Fruit fly (Drosophila melanogaster) whole organism, prepupa: ENCODE results near the gene fh.

Experiments
- Blimp-1 ChIP-seq: fragments of 200-800 bp; sonication (Bioruptor generic); optimal IDR thresholded peaks from 3 replicates; lab custom pipeline; 2017; ENCODE audit warnings: missing biosample characterization, missing genetic modification characterization, mild to moderate bottlenecking, moderate library complexity, missing genetic modification reagents
- CG10631 ChIP-seq: fragments of 200-800 bp; sonication (Bioruptor generic); optimal IDR thresholded peaks from 2 replicates; lab custom pipeline; 2016; ENCODE audit warnings: missing biosample characterization, missing genetic modification characterization
- CG10669 ChIP-seq: fragments of 200-800 bp; sonication (Bioruptor generic); optimal IDR thresholded peaks from 3 replicates; lab custom pipeline; 2018; ENCODE audit warnings: missing biosample characterization, mild to moderate bottlenecking, missing genetic modification characterization, moderate library complexity
- CG11294 ChIP-seq: fragments of 200-800 bp; sonication (Bioruptor generic); IDR thresholded peaks from 2 replicates; pipeline ENCODE4 v1.3.6; 2022; ENCODE audit warnings: missing biosample characterization, missing genetic modification characterization
- CG11762 ChIP-seq: fragments of 200-800 bp; sonication (Bioruptor generic); optimal IDR thresholded peaks from 3 replicates; lab custom pipeline; 2016; ENCODE audit warnings: missing biosample characterization, missing genetic modification characterization; ENCODE audit not compliant: insufficient read depth
- CG11902 ChIP-seq: fragments of 200-800 bp; sonication (Bioruptor generic); optimal IDR thresholded peaks from 3 replicates; lab custom pipeline; 2016; ENCODE audit warnings: missing biosample characterization, missing genetic modification characterization
- CG15336 ChIP-seq: fragments of 200-800 bp; sonication (Bioruptor generic); IDR thresholded peaks from 2 replicates; pipeline ENCODE4 v1.3.6; 2022; ENCODE audit warnings: missing biosample characterization, missing genetic modification characterization
- CG1621 ChIP-seq: fragments of 200-800 bp; sonication (Bioruptor generic); optimal IDR thresholded peaks from 3 replicates; lab custom pipeline; 2018; ENCODE audit warnings: missing biosample characterization, mild to moderate bottlenecking, missing genetic modification characterization
- CG16779 ChIP-seq: fragments of 200-800 bp; sonication (Bioruptor generic); optimal IDR thresholded peaks from 3 replicates; lab custom pipeline; 2017; ENCODE audit warnings: missing biosample characterization, mild to moderate bottlenecking, missing genetic modification characterization
- CG3032 ChIP-seq: fragments of 200-800 bp; optimal IDR thresholded peaks from 2 replicates; lab custom pipeline; 2019; ENCODE audit warnings: missing biosample characterization, mild to moderate bottlenecking, missing genetic modification characterization, moderate library complexity
- CG31627 ChIP-seq: fragments of 200-800 bp; sonication (Bioruptor generic); optimal IDR thresholded peaks from 3 replicates; lab custom pipeline; 2016; ENCODE audit warnings: missing biosample characterization, missing genetic modification characterization
- CG32006 ChIP-seq: fragments of 200-800 bp; sonication (Bioruptor generic); optimal IDR thresholded peaks from 3 replicates; lab custom pipeline; 2017; ENCODE audit warnings: missing biosample characterization, mild to moderate bottlenecking, missing genetic modification characterization
- CG34406 ChIP-seq: fragments of 200-800 bp; sonication (Bioruptor generic); optimal IDR thresholded peaks from 3 replicates; lab custom pipeline; 2016; ENCODE audit warnings: missing biosample characterization, missing genetic modification characterization
- CG3919 ChIP-seq: fragments of 200-800 bp; sonication (Bioruptor generic); optimal IDR thresholded peaks from 3 replicates; lab custom pipeline; 2016; ENCODE audit warnings: missing biosample characterization, missing genetic modification characterization
- CG6163 ChIP-seq: fragments of 200-800 bp; sonication (Bioruptor generic); IDR thresholded peaks from 3 replicates; pipeline ENCODE4 v1.3.6; 2022; ENCODE audit warnings: missing biosample characterization, missing genetic modification characterization
- CG6276 ChIP-seq: fragments of 200-800 bp; sonication (Bioruptor generic); optimal IDR thresholded peaks from 2 replicates; lab custom pipeline; 2017; ENCODE audit warnings: missing biosample characterization, mild to moderate bottlenecking, missing genetic modification characterization
- CG6792 ChIP-seq: fragments of 200-800 bp; sonication (Bioruptor generic); optimal IDR thresholded peaks from 3 replicates; lab custom pipeline; 2016; ENCODE audit warnings: missing biosample characterization, missing genetic modification characterization
- CG6808 ChIP-seq: fragments of 200-800 bp; sonication (Bioruptor generic); optimal IDR thresholded peaks from 3 replicates; lab custom pipeline; 2017; ENCODE audit warnings: missing biosample characterization, missing genetic modification characterization, mild to moderate bottlenecking, moderate library complexity, missing genetic modification reagents
- CG6854 ChIP-seq: fragments of 200-800 bp; sonication (Bioruptor generic); optimal IDR thresholded peaks from 2 replicates; lab custom pipeline; 2017; ENCODE audit warnings: missing biosample characterization, mild to moderate bottlenecking, missing genetic modification characterization
- CG7368 ChIP-seq: fragments of 200-800 bp; sonication (Bioruptor generic); optimal IDR thresholded peaks from 3 replicates; lab custom pipeline; 2016; ENCODE audit warnings: missing biosample characterization, missing genetic modification characterization
- CG8119 ChIP-seq: fragments of 200-800 bp; sonication (Bioruptor generic); IDR thresholded peaks from 3 replicates; pipeline ENCODE4 v1.3.6; 2022; ENCODE audit warnings: missing biosample characterization, missing genetic modification characterization
- Eip75B ChIP-seq: fragments of 200-800 bp; sonication (Bioruptor generic); optimal IDR thresholded peaks from 3 replicates; lab custom pipeline; 2016; ENCODE audit warnings: missing biosample characterization, missing genetic modification characterization
- Eip78C ChIP-seq: fragments of 200-800 bp; sonication (Bioruptor generic); peaks from one replicate; lab custom pipeline; 2016; ENCODE audit warnings: missing biosample characterization, missing genetic modification characterization
- Eip93F ChIP-seq: fragments of 200-800 bp; sonication (Bioruptor generic); optimal IDR thresholded peaks from 2 replicates; lab custom pipeline; 2016; ENCODE audit warnings: missing biosample characterization, mild to moderate bottlenecking, missing genetic modification characterization
- Ets21C ChIP-seq: fragments of 200-800 bp; sonication (Bioruptor generic); optimal IDR thresholded peaks from 3 replicates; lab custom pipeline; 2016; ENCODE audit warnings: missing biosample characterization, missing genetic modification characterization
- Ets96B ChIP-seq: fragments of 200-800 bp; optimal IDR thresholded peaks from 2 replicates; lab custom pipeline; 2019; ENCODE audit warnings: missing biosample characterization, mild to moderate bottlenecking, missing genetic modification characterization, moderate library complexity
- Gug ChIP-seq: fragments of 200-800 bp; sonication (Bioruptor generic); IDR thresholded peaks from 2 replicates; pipeline ENCODE4 v1.3.6; 2022; ENCODE audit warnings: missing biosample characterization, missing genetic modification characterization
- Hr39 ChIP-seq: fragments of 200-800 bp; sonication (Bioruptor generic); optimal IDR thresholded peaks from 2 replicates; lab custom pipeline; 2016; ENCODE audit warnings: missing biosample characterization, missing genetic modification characterization
- Hr4 ChIP-seq: fragments of 200-800 bp; sonication (Bioruptor generic); optimal IDR thresholded peaks from 3 replicates; lab custom pipeline; 2016; ENCODE audit warnings: missing biosample characterization, missing genetic modification characterization
- OdsH ChIP-seq: fragments of 200-800 bp; sonication (Bioruptor generic); optimal IDR thresholded peaks from 3 replicates; lab custom pipeline; 2016; ENCODE audit warnings: missing biosample characterization, missing genetic modification characterization
- Smox ChIP-seq: fragments of 200-800 bp; sonication (Bioruptor generic); optimal IDR thresholded peaks from 3 replicates; lab custom pipeline; 2016; ENCODE audit warnings: missing biosample characterization, missing genetic modification characterization
- Sox102F ChIP-seq: fragments of 200-800 bp; sonication (Bioruptor generic); optimal IDR thresholded peaks from 2 replicates; lab custom pipeline; 2016; ENCODE audit warnings: missing biosample characterization, mild to moderate bottlenecking, missing genetic modification characterization
- Sox15 ChIP-seq: fragments of 200-800 bp; sonication (Bioruptor generic); optimal IDR thresholded peaks from 3 replicates; lab custom pipeline; 2016; ENCODE audit warnings: missing biosample characterization, missing genetic modification characterization
- acj6 ChIP-seq: fragments of 200-800 bp; sonication (Bioruptor generic); optimal IDR thresholded peaks from 3 replicates; lab custom pipeline; 2016; ENCODE audit warnings: missing biosample characterization, missing genetic modification characterization
- cyc ChIP-seq: fragments of 200-800 bp; sonication (Bioruptor generic); optimal IDR thresholded peaks from 3 replicates; lab custom pipeline; 2016; ENCODE audit warnings: missing biosample characterization, missing genetic modification characterization
- dac ChIP-seq: fragments of 200-800 bp; sonication (Bioruptor generic); optimal IDR thresholded peaks from 2 replicates; lab custom pipeline; 2017; ENCODE audit warnings: missing biosample characterization, mild to moderate bottlenecking, missing genetic modification characterization
- dsx ChIP-seq: fragments of 200-800 bp; optimal IDR thresholded peaks from 3 replicates; lab custom pipeline; 2019; ENCODE audit warnings: missing biosample characterization, mild to moderate bottlenecking, missing genetic modification characterization, moderate library complexity; ENCODE audit not compliant: poor library complexity, severe bottlenecking
- eg ChIP-seq: fragments of 200-800 bp; sonication (Bioruptor generic); IDR thresholded peaks from 3 replicates; pipeline ENCODE4 v1.3.6; 2022; ENCODE audit warnings: missing biosample characterization, missing genetic modification characterization
- fd85E ChIP-seq: fragments of 200-800 bp; sonication (Bioruptor generic); optimal IDR thresholded peaks from 3 replicates; lab custom pipeline; 2016; ENCODE audit warnings: missing biosample characterization, missing genetic modification characterization
- fkh ChIP-seq: fragments of 200-800 bp; sonication (Bioruptor generic); optimal IDR thresholded peaks from 3 replicates; lab custom pipeline; 2017; ENCODE audit warnings: missing biosample characterization, mild to moderate bottlenecking, missing genetic modification characterization, moderate library complexity
- lz ChIP-seq: fragments of 200-800 bp; sonication (Bioruptor generic); optimal IDR thresholded peaks from 3 replicates; lab custom pipeline; 2016; ENCODE audit warnings: missing biosample characterization, missing genetic modification characterization
- net ChIP-seq: fragments of 200-800 bp; sonication (Bioruptor generic); optimal IDR thresholded peaks from 3 replicates; lab custom pipeline; 2016; ENCODE audit warnings: missing biosample characterization, missing genetic modification characterization
- salr ChIP-seq, 2 experiments: fragments of 200-800 bp; sonication (Bioruptor generic); optimal IDR thresholded peaks; 3 replicates each; lab custom pipeline; 2016 to 2018; ENCODE audit warnings: missing biosample characterization in 2 of 2, missing genetic modification characterization in 2 of 2, mild to moderate bottlenecking in 1 of 2
- ss ChIP-seq, 2 experiments: fragments of 200-800 bp; sonication (Bioruptor generic); optimal IDR thresholded peaks; 2 replicates in 1 of 2; 3 replicates in 1 of 2; lab custom pipeline; 2017 to 2018; ENCODE audit warnings: mild to moderate bottlenecking in 2 of 2, missing biosample characterization in 2 of 2, missing genetic modification characterization in 2 of 2, moderate library complexity in 1 of 2
- svp ChIP-seq: fragments of 200-800 bp; sonication (Bioruptor generic); peaks from one replicate; lab custom pipeline; 2016; ENCODE audit warnings: missing biosample characterization, missing genetic modification characterization
- topi ChIP-seq: fragments of 200-800 bp; sonication (Bioruptor generic); optimal IDR thresholded peaks from 3 replicates; lab custom pipeline; 2016; ENCODE audit warnings: missing biosample characterization, missing genetic modification characterization
- vri ChIP-seq: fragments of 200-800 bp; sonication (Bioruptor generic); optimal IDR thresholded peaks from 3 replicates; lab custom pipeline; 2016; ENCODE audit warnings: missing biosample characterization, mild to moderate bottlenecking, missing genetic modification characterization

fh gene

DNA sequence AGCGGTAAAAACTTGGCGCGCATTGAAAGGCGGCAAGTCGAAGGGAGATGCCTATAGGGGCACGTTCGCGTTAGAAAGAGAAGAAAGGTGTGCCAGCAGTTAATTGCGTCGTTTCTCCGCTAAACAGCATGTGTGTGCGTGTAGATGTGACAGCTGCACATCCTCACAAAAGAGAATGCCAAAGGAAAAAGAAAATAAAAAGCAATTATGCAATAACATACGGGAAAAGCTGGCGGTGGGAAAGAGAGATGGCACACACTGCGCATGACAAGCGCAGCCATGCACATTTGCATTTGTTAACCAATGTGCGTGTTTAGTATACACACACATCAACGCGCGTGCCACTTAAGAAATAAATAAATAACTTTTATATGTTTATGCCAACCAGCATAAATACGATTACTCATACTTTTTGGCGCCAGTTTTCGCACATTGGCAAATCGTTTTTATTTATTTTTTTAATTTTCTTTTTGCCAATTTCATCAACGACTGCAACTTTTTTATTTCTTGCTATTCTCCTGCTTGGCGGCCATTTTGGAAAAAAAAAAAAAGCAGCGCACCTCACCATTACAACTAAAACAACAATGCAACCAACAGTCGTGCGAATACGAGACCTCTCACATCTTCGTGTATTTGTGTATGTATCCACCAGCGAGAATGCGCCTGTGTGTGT is 7.0 kb upstream of the fh start (continued):
- TF ChIP-seq dsx (GFP tag; lab: Kevin White, UChicago): peak; percentile 43
- no peak for TF ChIP-seq Hr4 (GFP tag; lab: Kevin White, UChicago)
- no peak for TF ChIP-seq Sox15 (GFP tag; lab: Kevin White, UChicago)
- TF ChIP-seq salr (GFP tag; optimal IDR thresholded peaks at IDR 0.05; lab: Kevin White, UChicago): peak in 1 of 2 experiments; percentile 58
- peak; percentile 64 for TF ChIP-seq CG6163
- no peak for TF ChIP-seq CG6854 (GFP tag; lab: Kevin White, UChicago)
- TF ChIP-seq cyc (GFP tag; lab: Kevin White, UChicago): no peak
- no peak for TF ChIP-seq CG6792 (GFP tag; lab: Kevin White, UChicago)
- TF ChIP-seq CG8119: peak; percentile 51
- no peak for TF ChIP-seq fd85E (GFP tag; lab: Kevin White, UChicago)
- TF ChIP-seq svp (GFP tag; lab: Kevin White, UChicago): peak; percentile 60
- TF ChIP-seq CG32006 (GFP tag; lab: Kevin White, UChicago): peak; percentile 28
- no peak for TF ChIP-seq dac (GFP tag; lab: Kevin White, UChicago)
- TF ChIP-seq CG11294 (GFP tag; lab: Robert Waterston, UW): no peak
- TF ChIP-seq topi: peak; percentile 22
- peak; percentile 54; the same call in 1 of the 3 replicates for TF ChIP-seq eg (GFP tag; lab: Robert Waterston, UW)
- TF ChIP-seq CG10631 (GFP tag; lab: Kevin White, UChicago): peak; percentile 2

DNA sequence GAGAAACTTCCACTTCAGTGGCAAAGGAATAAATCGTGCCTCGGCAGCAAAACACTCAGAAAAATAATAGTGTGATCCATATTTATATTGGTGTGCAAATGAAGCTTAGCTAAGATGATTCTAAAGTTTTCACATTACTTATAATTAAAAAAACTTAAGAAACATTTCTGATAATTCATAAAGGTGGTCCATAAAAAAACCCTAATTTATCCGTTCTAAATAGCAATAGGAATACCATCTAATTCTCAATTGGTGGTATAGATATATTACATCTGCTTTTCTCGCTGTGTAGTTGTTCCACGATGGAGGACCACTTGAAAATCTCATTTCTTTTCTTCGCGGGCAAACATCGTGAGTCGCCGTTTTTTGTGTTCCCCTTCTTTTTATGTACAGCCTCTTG is 6.3 kb upstream of the fh start:
- peak; percentile 31 for TF ChIP-seq CG11902 (GFP tag; lab: Kevin White, UChicago)
- peak; percentile 70 for TF ChIP-seq Gug (GFP tag; lab: Robert Waterston, UW)
- TF ChIP-seq CG8119: peak; percentile 73
- no peak for TF ChIP-seq Eip93F
- TF ChIP-seq CG7368 (GFP tag; lab: Kevin White, UChicago): peak; percentile 71
- TF ChIP-seq OdsH (GFP tag; lab: Kevin White, UChicago): peak; percentile 64
- peak; percentile 68 for TF ChIP-seq CG6276
- peak; percentile 20 for TF ChIP-seq CG6854 (GFP tag; lab: Kevin White, UChicago)
- no peak for TF ChIP-seq CG16779 (tag; lab: Kevin White, UChicago)
- peak; percentile 60 for TF ChIP-seq CG31627 (GFP tag; lab: Kevin White, UChicago)
- TF ChIP-seq CG3919: peak; percentile 74
- peak; percentile 70 to 72 for TF ChIP-seq ss (GFP tag; optimal IDR thresholded peaks at IDR 0.05; lab: Kevin White, UChicago)
- TF ChIP-seq Blimp-1 (GFP tag; lab: Kevin White, UChicago): peak; percentile 22
- no peak for TF ChIP-seq fd85E (GFP tag; lab: Kevin White, UChicago)
- TF ChIP-seq Smox (GFP tag; lab: Kevin White, UChicago): peak; percentile 55
- TF ChIP-seq eg (GFP tag; lab: Robert Waterston, UW): peak; percentile 53; the same call in 2 of the 3 replicates
- peak; percentile 24 for TF ChIP-seq Ets21C
- TF ChIP-seq Hr39 (GFP tag; lab: Kevin White, UChicago): peak; percentile 64
- TF ChIP-seq Ets96B (tag; lab: Kevin White, UChicago): peak; percentile 76
- peak; percentile 12 for TF ChIP-seq Sox15 (GFP tag; lab: Kevin White, UChicago)
- TF ChIP-seq acj6 (GFP tag; lab: Kevin White, UChicago): peak; percentile 63
- TF ChIP-seq Eip75B (GFP tag; lab: Kevin White, UChicago): peak; percentile 63
- TF ChIP-seq CG3032 (tag; lab: Kevin White, UChicago): peak; percentile 75
- TF ChIP-seq CG10669 (GFP tag; lab: Kevin White, UChicago): peak; percentile 81
- peak; percentile 92 for TF ChIP-seq svp (GFP tag; lab: Kevin White, UChicago)
- TF ChIP-seq CG11294 (GFP tag; lab: Robert Waterston, UW): no peak
- TF ChIP-seq CG6808: peak; percentile 83
- peak; percentile 20 for TF ChIP-seq CG1621 (tag; lab: Kevin White, UChicago)
- TF ChIP-seq Sox102F (GFP tag; lab: Kevin White, UChicago): peak; percentile 61
- peak; percentile 28 for TF ChIP-seq CG11762 (GFP tag; lab: Kevin White, UChicago)
- peak; percentile 72 for TF ChIP-seq cyc (GFP tag; lab: Kevin White, UChicago)
- peak; percentile 96 for TF ChIP-seq Eip78C (GFP tag; lab: Kevin White, UChicago)
- no peak for TF ChIP-seq dac (GFP tag; lab: Kevin White, UChicago)
- TF ChIP-seq net: peak; percentile 46
- peak; percentile 54 for TF ChIP-seq lz
- no peak for TF ChIP-seq vri
- TF ChIP-seq dsx (GFP tag; lab: Kevin White, UChicago): peak; percentile 51
- peak; percentile 72 for TF ChIP-seq CG15336 (GFP tag; lab: Robert Waterston, UW)
- peak; percentile 30 for TF ChIP-seq CG34406 (GFP tag; lab: Kevin White, UChicago)
- TF ChIP-seq CG10631 (GFP tag; lab: Kevin White, UChicago): peak; percentile 69
- no peak for TF ChIP-seq fkh (GFP tag; lab: Kevin White, UChicago)
